Fruit fly (Drosophila melanogaster): ENCODE measurements around the gene CG7634.

The CG7634 gene

dm6 chr3L:21538893-21539244 is 26.4 kb upstream of the CG7634 start:
- TF ChIP-seq CG9948 (tag; optimal IDR thresholded peaks at IDR 0.05), result no peak
- no peak for TF ChIP-seq D1 (tag; optimal IDR thresholded peaks at IDR 0.05)
- no peak for TF ChIP-seq Snoo (tag; optimal IDR thresholded peaks at IDR 0.05)
- no peak for TF ChIP-seq Pif1A (GFP tag; optimal IDR thresholded peaks at IDR 0.05)
- no peak for TF ChIP-seq CG34367 (tag; optimal IDR thresholded peaks at IDR 0.05)
- TF ChIP-seq Pif1B (GFP tag; optimal IDR thresholded peaks at IDR 0.05), result no peak
- no peak for TF ChIP-seq Ets98B (GFP tag; IDR thresholded peaks at IDR 0.05)
- TF ChIP-seq CG12605 (GFP tag; IDR thresholded peaks at IDR 0.05), result no peak
- TF ChIP-seq CG10348 (GFP tag; IDR thresholded peaks at IDR 0.05), result no peak
- no peak for TF ChIP-seq CG14655 (GFP tag; optimal IDR thresholded peaks at IDR 0.05)
- TF ChIP-seq EcR (GFP tag; optimal IDR thresholded peaks at IDR 0.05), result no peak
- no peak for TF ChIP-seq CG8301 (tag; optimal IDR thresholded peaks at IDR 0.05)
- no peak for TF ChIP-seq CG32121 (GFP tag; IDR thresholded peaks at IDR 0.05)
- no peak for TF ChIP-seq gl (tag; optimal IDR thresholded peaks at IDR 0.05)
- TF ChIP-seq rn (GFP tag; IDR thresholded peaks at IDR 0.05), result no peak
- no peak for TF ChIP-seq CG15710 (tag; optimal IDR thresholded peaks at IDR 0.05)
- no peak for TF ChIP-seq CG13204 (GFP tag; optimal IDR thresholded peaks at IDR 0.05)
- no peak for TF ChIP-seq CG8159 (tag; optimal IDR thresholded peaks at IDR 0.05)
- no peak for TF ChIP-seq fd96Ca (GFP tag; IDR thresholded peaks at IDR 0.05)
- no peak for TF ChIP-seq CG17806 (tag; optimal IDR thresholded peaks at IDR 0.05)

DNA sequence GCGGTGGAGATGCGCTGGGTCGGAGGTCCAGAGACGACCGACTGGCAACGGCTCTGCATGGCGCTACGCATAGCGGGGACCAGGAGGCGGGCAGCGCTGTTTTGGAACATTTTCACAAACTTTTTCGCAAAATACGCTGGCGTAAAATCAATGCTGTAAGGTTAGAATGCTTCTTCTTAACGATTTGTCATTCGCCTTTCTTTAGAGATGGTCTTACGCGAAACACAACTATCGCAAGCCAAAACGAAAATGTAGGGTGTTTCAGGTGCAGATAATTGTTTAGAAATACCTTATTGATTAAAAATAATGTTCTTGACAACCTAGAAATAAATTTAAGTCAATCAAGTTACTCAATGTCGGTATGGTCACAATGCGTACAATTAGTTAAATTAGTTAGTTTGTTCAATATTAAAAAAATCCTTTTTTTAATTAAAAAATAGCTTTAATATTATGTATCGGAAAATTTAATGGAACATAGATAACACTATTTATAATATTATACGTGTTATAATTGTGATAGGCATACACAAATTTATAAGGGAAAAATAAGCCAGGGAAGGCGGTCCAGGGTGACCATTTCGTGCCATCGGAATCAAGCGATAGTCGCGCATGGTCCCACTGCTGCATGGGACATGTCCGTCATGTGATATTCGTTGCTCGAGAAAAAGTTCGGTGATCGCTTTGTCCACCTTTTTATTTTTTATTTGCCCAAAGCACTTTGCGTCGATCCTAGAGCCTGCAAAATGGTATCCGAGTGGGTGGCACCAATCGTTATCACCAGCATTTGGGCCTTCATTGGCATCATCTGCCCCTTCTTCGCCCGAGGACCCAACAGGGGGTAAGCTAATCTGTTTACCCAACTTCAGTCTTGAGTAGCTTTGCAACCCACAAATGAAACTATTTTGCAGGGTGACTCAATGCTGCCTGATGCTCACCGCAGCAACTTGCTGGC is 25.7 kb upstream of the CG7634 start, which contains the start of the genes COX8 and VhaM9.7-b:
COX8 (minus strand) TSS at position 203 of the 952 bp plus-strand sequence.
VhaM9.7-b (plus strand) TSS at position 618 of the 952 bp plus-strand sequence.
- TF ChIP-seq CG10348 (GFP tag; IDR thresholded peaks at IDR 0.05), result no peak
- peak; percentile 14 for TF ChIP-seq CG17806 (tag; optimal IDR thresholded peaks at IDR 0.05)
- TF ChIP-seq CG32121 (GFP tag; IDR thresholded peaks at IDR 0.05), result peak; percentile 11; the same call in 1 of the 2 replicates
- peak; percentile 39 for TF ChIP-seq Snoo (tag; optimal IDR thresholded peaks at IDR 0.05)
- TF ChIP-seq CG9948 (tag; optimal IDR thresholded peaks at IDR 0.05), result no peak

DNA sequence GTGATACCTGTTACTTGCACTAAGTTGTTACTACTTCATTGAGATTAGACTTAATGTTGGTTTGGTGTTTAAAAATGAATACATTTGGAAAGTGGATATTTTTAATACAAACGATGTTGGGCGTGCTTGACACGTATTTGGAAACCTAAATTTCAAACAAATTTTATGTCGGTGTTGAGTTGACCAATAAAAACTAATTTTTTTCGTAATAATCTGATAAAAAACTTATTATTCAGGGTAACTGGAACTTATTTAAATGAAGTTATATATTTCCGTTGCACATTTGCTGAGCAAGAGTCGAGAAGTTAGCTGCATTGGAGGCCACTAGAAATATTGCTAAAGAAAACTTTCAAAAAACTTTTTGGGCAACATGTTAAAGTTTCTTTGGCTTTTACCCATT is 23.2 kb upstream of the CG7634 start, which contains the start of gene CG33290:
CG33290 (plus strand) TSS at position 301 of the 400 bp plus-strand sequence.
- no peak for TF ChIP-seq D1 (tag; optimal IDR thresholded peaks at IDR 0.05)
- no peak for TF ChIP-seq CG17806 (tag; optimal IDR thresholded peaks at IDR 0.05)
- TF ChIP-seq Snoo (tag; optimal IDR thresholded peaks at IDR 0.05), result no peak
- TF ChIP-seq Pif1B (GFP tag; optimal IDR thresholded peaks at IDR 0.05), result no peak
- TF ChIP-seq CG8301 (tag; optimal IDR thresholded peaks at IDR 0.05), result no peak
- no peak for TF ChIP-seq CG34367 (tag; optimal IDR thresholded peaks at IDR 0.05)
- no peak for TF ChIP-seq CG14655 (GFP tag; optimal IDR thresholded peaks at IDR 0.05)
- TF ChIP-seq gl (tag; optimal IDR thresholded peaks at IDR 0.05), result no peak
- no peak for TF ChIP-seq rn (GFP tag; IDR thresholded peaks at IDR 0.05)

dm6 chr3L:21554752-21555151 is 10.5 kb upstream of the CG7634 start, which contains the start of gene Wnk:
Wnk (minus strand) TSS chr3L:21554928.
- TF ChIP-seq EcR (GFP tag; optimal IDR thresholded peaks at IDR 0.05), result no peak
- TF ChIP-seq Ets98B (GFP tag; IDR thresholded peaks at IDR 0.05), result no peak
- no peak for TF ChIP-seq CG10348 (GFP tag; IDR thresholded peaks at IDR 0.05)
- no peak for TF ChIP-seq D1 (tag; optimal IDR thresholded peaks at IDR 0.05)
- no peak for TF ChIP-seq rn (GFP tag; IDR thresholded peaks at IDR 0.05)
- TF ChIP-seq gl (tag; optimal IDR thresholded peaks at IDR 0.05), result no peak
- TF ChIP-seq CG34367 (tag; optimal IDR thresholded peaks at IDR 0.05), result no peak
- TF ChIP-seq CG12605 (GFP tag; IDR thresholded peaks at IDR 0.05), result no peak
- TF ChIP-seq CG9948 (tag; optimal IDR thresholded peaks at IDR 0.05), result no peak
- TF ChIP-seq Snoo (tag; optimal IDR thresholded peaks at IDR 0.05), result no peak
- TF ChIP-seq CG17806 (tag; optimal IDR thresholded peaks at IDR 0.05), result no peak
- TF ChIP-seq CG32121 (GFP tag; IDR thresholded peaks at IDR 0.05), result no peak
- TF ChIP-seq fd96Ca (GFP tag; IDR thresholded peaks at IDR 0.05), result no peak
- no peak for TF ChIP-seq Pif1A (GFP tag; optimal IDR thresholded peaks at IDR 0.05)
- no peak for TF ChIP-seq CG8301 (tag; optimal IDR thresholded peaks at IDR 0.05)
- no peak for TF ChIP-seq CG13204 (GFP tag; optimal IDR thresholded peaks at IDR 0.05)
- TF ChIP-seq CG15710 (tag; optimal IDR thresholded peaks at IDR 0.05), result no peak
- TF ChIP-seq CG14655 (GFP tag; optimal IDR thresholded peaks at IDR 0.05), result no peak
- TF ChIP-seq Pif1B (GFP tag; optimal IDR thresholded peaks at IDR 0.05), result no peak

DNA sequence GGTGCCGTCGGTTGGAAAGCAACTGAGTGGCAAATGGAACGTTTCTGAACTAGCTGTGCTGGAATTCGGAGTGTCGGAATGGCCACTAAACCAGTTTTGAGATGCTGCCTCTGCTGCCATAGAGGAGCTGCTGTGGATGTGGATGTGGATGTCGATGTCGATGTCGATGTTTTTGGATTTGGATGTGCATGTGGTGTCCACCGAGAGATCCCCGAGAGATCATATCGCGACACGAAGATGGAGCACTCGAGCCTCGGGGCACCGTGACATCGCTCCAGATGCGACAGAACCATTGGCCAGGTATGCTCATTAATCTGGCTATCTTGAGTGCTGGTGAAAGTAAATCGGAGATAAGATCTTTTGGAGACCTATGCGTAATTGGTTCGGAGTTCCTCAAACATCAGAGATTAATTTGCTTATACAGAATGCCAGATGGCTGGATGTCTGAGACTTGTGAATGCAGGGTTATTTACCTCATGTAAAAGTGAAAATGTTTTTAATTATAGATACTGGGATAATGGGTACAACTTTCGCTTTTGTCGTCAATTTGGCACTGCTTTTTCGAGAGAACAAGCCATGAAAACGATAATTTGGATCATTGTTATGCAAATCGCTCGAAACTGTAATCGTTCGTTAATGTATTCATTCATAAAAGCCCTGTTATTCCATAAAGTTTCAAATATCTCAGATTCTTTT is 6.9 kb upstream of the CG7634 start, which contains the start of gene CG7173:
CG7173 (minus strand) TSS at position 51 of the 696 bp plus-strand sequence.
- TF ChIP-seq CG15710 (tag; optimal IDR thresholded peaks at IDR 0.05) (no peak), CG10348 (GFP tag; IDR thresholded peaks at IDR 0.05) (no peak), CG17806 (tag; optimal IDR thresholded peaks at IDR 0.05) (no peak), CG8301 (tag; optimal IDR thresholded peaks at IDR 0.05) (no peak), CG13204 (GFP tag; optimal IDR thresholded peaks at IDR 0.05) (no peak), EcR (GFP tag; optimal IDR thresholded peaks at IDR 0.05) (no peak), CG12605 (GFP tag; IDR thresholded peaks at IDR 0.05) (no peak), Ets98B (GFP tag; IDR thresholded peaks at IDR 0.05) (no peak), gl (tag; optimal IDR thresholded peaks at IDR 0.05) (no peak), CG9948 (tag; optimal IDR thresholded peaks at IDR 0.05) (no peak), Pif1A (GFP tag; optimal IDR thresholded peaks at IDR 0.05) (no peak), CG34367 (tag; optimal IDR thresholded peaks at IDR 0.05) (no peak), D1 (tag; optimal IDR thresholded peaks at IDR 0.05) (no peak), fd96Ca (GFP tag; IDR thresholded peaks at IDR 0.05) (no peak), CG8159 (tag; optimal IDR thresholded peaks at IDR 0.05) (no peak), CG32121 (GFP tag; IDR thresholded peaks at IDR 0.05) (no peak), rn (GFP tag; IDR thresholded peaks at IDR 0.05) (no peak)

Data from whole organism, pupa.